Fruit fly (Drosophila melanogaster) whole organism, embryonic: Measurements from ENCODE around the gene CG11839.
A peak's percentile ranks its signal among the peaks of the same experiment; 100 is the strongest.

ENCODE experiments used
- BEAF-32 ChIP-seq: fragments of 200-800 bp; sonication (Bioruptor generic); optimal IDR thresholded peaks from 3 replicates; lab custom pipeline; 2017; ENCODE audit warnings: missing biosample characterization, missing genetic modification characterization, mild to moderate bottlenecking, moderate library complexity, missing genetic modification reagents
- Bteb2 ChIP-seq: fragments of 200-800 bp; sonication (Bioruptor generic); optimal IDR thresholded peaks from 2 replicates; lab custom pipeline; 2016; ENCODE audit warnings: missing biosample characterization, missing genetic modification characterization
- CG12659 ChIP-seq: fragments of 200-800 bp; sonication (Bioruptor generic); optimal IDR thresholded peaks from 3 replicates; lab custom pipeline; 2017; ENCODE audit warnings: mild to moderate bottlenecking, missing biosample characterization, missing genetic modification reagents, missing genetic modification characterization
- CG13624 ChIP-seq: fragments of 200-800 bp; sonication (Bioruptor generic); optimal IDR thresholded peaks from 2 replicates; lab custom pipeline; 2016; ENCODE audit warnings: missing biosample characterization, missing genetic modification characterization
- CG13894 ChIP-seq: fragments of 200-800 bp; sonication (Bioruptor generic); optimal IDR thresholded peaks from 3 replicates; lab custom pipeline; 2018; ENCODE audit warnings: missing biosample characterization, mild to moderate bottlenecking, missing genetic modification characterization, moderate library complexity
- CG15011 ChIP-seq: fragments of 200-800 bp; sonication (Bioruptor generic); optimal IDR thresholded peaks from 3 replicates; lab custom pipeline; 2018; ENCODE audit warnings: missing biosample characterization, mild to moderate bottlenecking, missing genetic modification characterization
- CG1647 ChIP-seq: fragments of 200-800 bp; sonication (Bioruptor generic); optimal IDR thresholded peaks from 3 replicates; lab custom pipeline; 2016; ENCODE audit warnings: missing biosample characterization, missing genetic modification characterization
- CG17385 ChIP-seq: fragments of 200-800 bp; sonication (Bioruptor generic); optimal IDR thresholded peaks from 3 replicates; lab custom pipeline; 2018; ENCODE audit warnings: missing biosample characterization, mild to moderate bottlenecking, missing genetic modification characterization
- CG2678 ChIP-seq: fragments of 200-800 bp; sonication (Bioruptor generic); optimal IDR thresholded peaks from 3 replicates; lab custom pipeline; 2019; ENCODE audit warnings: missing biosample characterization, mild to moderate bottlenecking, missing genetic modification characterization, moderate library complexity
- CG31365 ChIP-seq: fragments of 200-800 bp; sonication (Bioruptor generic); optimal IDR thresholded peaks from 2 replicates; lab custom pipeline; 2018; ENCODE audit warnings: missing biosample characterization, mild to moderate bottlenecking, missing genetic modification characterization
- CG3163 ChIP-seq: fragments of 200-800 bp; sonication (Bioruptor generic); optimal IDR thresholded peaks from 3 replicates; lab custom pipeline; 2016; ENCODE audit warnings: missing biosample characterization, missing genetic modification characterization
- CG32767 ChIP-seq: fragments of 200-800 bp; sonication (Bioruptor generic); IDR thresholded peaks from 2 replicates; pipeline ENCODE4 v1.3.6; 2022; ENCODE audit warnings: missing biosample characterization, missing genetic modification characterization
- CG34422 ChIP-seq: fragments of 200-800 bp; sonication (Bioruptor generic); IDR thresholded peaks from 3 replicates; pipeline ENCODE4 v1.3.6; 2022; ENCODE audit warnings: missing biosample characterization, missing genetic modification characterization
- CG42726 ChIP-seq: fragments of 200-800 bp; sonication (Bioruptor generic); IDR thresholded peaks from 2 replicates; pipeline ENCODE4 v1.3.6; 2022; ENCODE audit warnings: missing biosample characterization, missing genetic modification characterization; ENCODE audit not compliant: partially characterized antibody
- CG4617 ChIP-seq: fragments of 200-800 bp; sonication (Bioruptor generic); optimal IDR thresholded peaks from 3 replicates; lab custom pipeline; 2016; ENCODE audit warnings: missing biosample characterization, missing genetic modification characterization, borderline replicate concordance
- CG4820 ChIP-seq: fragments of 200-800 bp; sonication (Bioruptor generic); optimal IDR thresholded peaks from 3 replicates; lab custom pipeline; 2016; ENCODE audit warnings: missing biosample characterization, missing genetic modification characterization
- CG5245 ChIP-seq: fragments of 200-800 bp; sonication (Bioruptor generic); optimal IDR thresholded peaks from 3 replicates; lab custom pipeline; 2016; ENCODE audit warnings: missing biosample characterization, missing genetic modification characterization
- CG8281 ChIP-seq: fragments of 200-800 bp; sonication (Bioruptor generic); optimal IDR thresholded peaks from 2 replicates; lab custom pipeline; 2018; ENCODE audit warnings: missing biosample characterization, mild to moderate bottlenecking, missing genetic modification characterization, moderate library complexity
- D19A ChIP-seq: fragments of 200-800 bp; optimal IDR thresholded peaks from 3 replicates; lab custom pipeline; 2019; ENCODE audit warnings: missing biosample characterization, mild to moderate bottlenecking, missing genetic modification characterization, moderate library complexity
- E2f1 ChIP-seq: fragments of 200-800 bp; sonication (Bioruptor generic); IDR thresholded peaks from 2 replicates; pipeline ENCODE4 v1.3.6; 2022; ENCODE audit warnings: missing biosample characterization, missing genetic modification characterization
- ERR ChIP-seq: fragments of 200-800 bp; sonication (Bioruptor generic); optimal IDR thresholded peaks from 2 replicates; lab custom pipeline; 2016; ENCODE audit warnings: missing biosample characterization, missing genetic modification characterization
- GATAe ChIP-seq: fragments of 200-800 bp; sonication (Bioruptor generic); conservative IDR thresholded peaks from 2 replicates; pipeline ENCODE4 v1.3.6; 2022; ENCODE audit warnings: missing biosample characterization, missing genetic modification characterization
- Hr78 ChIP-seq, 2 experiments: fragments of 200-800 bp in 1 of 2; fragments of >200 bp in 1 of 2; sonication (Bioruptor generic) in 1 of 2; optimal IDR thresholded peaks; 2 replicates each; lab custom pipeline; 2017 to 2019; ENCODE audit warnings: missing biosample characterization in 2 of 2, missing genetic modification characterization in 2 of 2, mild to moderate bottlenecking in 1 of 2, moderate library complexity in 1 of 2
- Lhr ChIP-seq: fragments of 200-800 bp; sonication (Bioruptor generic); optimal IDR thresholded peaks from 3 replicates; lab custom pipeline; 2017; ENCODE audit warnings: mild to moderate bottlenecking, missing biosample characterization, missing genetic modification reagents, missing genetic modification characterization
- MTF-1 ChIP-seq: fragments of 200-800 bp; sonication (Bioruptor generic); optimal IDR thresholded peaks from 2 replicates; lab custom pipeline; 2018; ENCODE audit warnings: missing biosample characterization, mild to moderate bottlenecking, missing genetic modification characterization, borderline replicate concordance
- Nf-YB ChIP-seq: fragments of 200-800 bp; sonication (Bioruptor generic); optimal IDR thresholded peaks from 3 replicates; lab custom pipeline; 2019; ENCODE audit warnings: missing biosample characterization, mild to moderate bottlenecking, missing genetic modification characterization, moderate library complexity
- Opbp ChIP-seq: fragments of 200-800 bp; sonication (Bioruptor generic); IDR thresholded peaks from 3 replicates; pipeline ENCODE4 v1.3.6; 2022; ENCODE audit warnings: missing biosample characterization, missing genetic modification characterization; ENCODE audit not compliant: partially characterized antibody
- Usf ChIP-seq: fragments of 200-800 bp; sonication (Bioruptor generic); optimal IDR thresholded peaks from 2 replicates; lab custom pipeline; 2017; ENCODE audit warnings: missing genotype, missing biosample characterization, missing genetic modification characterization
- Vsx1 ChIP-seq: fragments of 200-800 bp; sonication (Bioruptor generic); optimal IDR thresholded peaks from 2 replicates; lab custom pipeline; 2017; ENCODE audit warnings: missing biosample characterization, mild to moderate bottlenecking, missing genetic modification characterization, missing genetic modification reagents
- aop ChIP-seq: fragments of 200-800 bp; sonication (Bioruptor generic); IDR thresholded peaks from 2 replicates; pipeline ENCODE4 v1.3.6; 2022; ENCODE audit warnings: missing biosample characterization, missing genetic modification characterization
- bcd ChIP-seq: fragments of 200-800 bp; sonication (Bioruptor generic); optimal IDR thresholded peaks from 2 replicates; lab custom pipeline; 2017; ENCODE audit warnings: missing biosample characterization, mild to moderate bottlenecking, missing genetic modification characterization
- bsh ChIP-seq, 2 experiments: fragments of 200-800 bp; sonication (Bioruptor generic); optimal IDR thresholded peaks; 2 replicates each; lab custom pipeline; 2017 to 2018; ENCODE audit warnings: mild to moderate bottlenecking in 2 of 2, missing biosample characterization in 2 of 2, missing genetic modification characterization in 2 of 2, moderate library complexity in 1 of 2
- chinmo ChIP-seq: fragments of 200-800 bp; sonication (Bioruptor generic); IDR thresholded peaks from 4 replicates; pipeline ENCODE4 v1.3.6; 2022; ENCODE audit warnings: missing biosample characterization, missing genetic modification characterization; ENCODE audit not compliant: partially characterized antibody
- chm ChIP-seq: fragments of 200-800 bp; sonication (Bioruptor generic); IDR thresholded peaks from 2 replicates; pipeline ENCODE4 v1.3.6; 2022; ENCODE audit warnings: missing biosample characterization, missing genetic modification characterization
- da ChIP-seq: fragments of 200-800 bp; sonication (Bioruptor generic); optimal IDR thresholded peaks from 2 replicates; lab custom pipeline; 2016; ENCODE audit warnings: missing biosample characterization, missing genetic modification characterization
- eve ChIP-seq, 2 experiments: fragments of >200 bp; optimal IDR thresholded peaks; 2 replicates each; lab custom pipeline; 2017; ENCODE audit warnings: missing biosample characterization in 2 of 2, missing genetic modification characterization in 2 of 2
- fru ChIP-seq: fragments of >200 bp; optimal IDR thresholded peaks from 2 replicates; lab custom pipeline; 2017
- insv ChIP-seq, 2 experiments: fragments of 200-800 bp; sonication (Bioruptor generic); optimal IDR thresholded peaks; 3 replicates each; lab custom pipeline; 2016 to 2018; ENCODE audit warnings: missing biosample characterization in 2 of 2, missing genetic modification characterization in 2 of 2
- mam ChIP-seq: fragments of 200-800 bp; sonication (Bioruptor generic); optimal IDR thresholded peaks from 3 replicates; lab custom pipeline; 2016; ENCODE audit warnings: missing biosample characterization, missing genetic modification characterization
- mld ChIP-seq: fragments of 200-800 bp; sonication (Bioruptor generic); IDR thresholded peaks from 3 replicates; pipeline ENCODE4 v1.3.6; 2022; ENCODE audit warnings: missing biosample characterization, missing genetic modification characterization; ENCODE audit not compliant: partially characterized antibody
- org-1 ChIP-seq: fragments of 200-800 bp; sonication (Bioruptor generic); optimal IDR thresholded peaks from 2 replicates; lab custom pipeline; 2017; ENCODE audit warnings: missing biosample characterization, missing genetic modification characterization
- p53 ChIP-seq: fragments of 200-800 bp; sonication (Bioruptor generic); optimal IDR thresholded peaks from 2 replicates; lab custom pipeline; 2016; ENCODE audit warnings: missing biosample characterization, missing genetic modification characterization
- pita ChIP-seq: fragments of 200-800 bp; sonication (Bioruptor generic); optimal IDR thresholded peaks from 2 replicates; lab custom pipeline; 2017; ENCODE audit warnings: missing biosample characterization, mild to moderate bottlenecking, missing genetic modification characterization
- scrt ChIP-seq: fragments of 200-800 bp; sonication (Bioruptor generic); optimal IDR thresholded peaks from 2 replicates; lab custom pipeline; 2018; ENCODE audit warnings: missing biosample characterization, mild to moderate bottlenecking, missing genetic modification characterization, moderate library complexity
- sug ChIP-seq: fragments of 200-800 bp; optimal IDR thresholded peaks from 2 replicates; lab custom pipeline; 2019; ENCODE audit warnings: missing biosample characterization, mild to moderate bottlenecking, missing genetic modification characterization, moderate library complexity
- tgo ChIP-seq: fragments of 200-800 bp; sonication (Bioruptor generic); IDR thresholded peaks from 3 replicates; pipeline ENCODE4 v1.3.6; 2022; ENCODE audit warnings: missing biosample characterization, missing genetic modification characterization
- ttk ChIP-seq: fragments of 200-800 bp; sonication (Bioruptor generic); IDR thresholded peaks from 2 replicates; pipeline ENCODE4 v2.1.2; 2022; ENCODE audit warnings: missing biosample characterization, missing genetic modification characterization
- tup ChIP-seq: fragments of 200-800 bp; sonication (Bioruptor generic); optimal IDR thresholded peaks from 2 replicates; lab custom pipeline; 2016; ENCODE audit warnings: missing biosample characterization, mild to moderate bottlenecking, missing genetic modification characterization, moderate library complexity
- twi ChIP-seq: fragments of 200-800 bp; optimal IDR thresholded peaks from 2 replicates; lab custom pipeline; 2019; ENCODE audit warnings: missing biosample characterization, mild to moderate bottlenecking, missing genetic modification characterization, moderate library complexity
- unc-4 ChIP-seq: fragments of 200-800 bp; sonication (Bioruptor generic); IDR thresholded peaks from 2 replicates; pipeline ENCODE4 v1.3.6; 2022; ENCODE audit warnings: missing biosample characterization, missing genetic modification characterization; ENCODE audit not compliant: partially characterized antibody

The CG11839 gene

dm6 chr3R:25069569-25069968 lies at the start of gene CG11839, which contains the start of gene Stt3B (continued):
- TF ChIP-seq unc-4 (GFP tag; lab: Robert Waterston, UW): peak; percentile 97
- TF ChIP-seq BEAF-32 (GFP tag; lab: Kevin White, UChicago): peak; percentile 97
- peak; percentile 89; the same call in 1 of the 2 replicates for TF ChIP-seq CG42726
- TF ChIP-seq eve (GFP tag; optimal IDR thresholded peaks at IDR 0.05; lab: Kevin White, UChicago): no peak
- TF ChIP-seq CG5245 (GFP tag; lab: Kevin White, UChicago): peak; percentile 42
- TF ChIP-seq Hr78 (GFP tag; optimal IDR thresholded peaks at IDR 0.05; lab: Kevin White, UChicago): no peak
- peak; percentile 82 for TF ChIP-seq Opbp (GFP tag; lab: Robert Waterston, UW)
- TF ChIP-seq Lhr: no peak
- TF ChIP-seq E2f1 (GFP tag; lab: Robert Waterston, UW): peak; percentile 61; the same call in 1 of the 2 replicates
- peak; percentile 89 for TF ChIP-seq CG34422 (GFP tag; lab: Robert Waterston, UW)
- TF ChIP-seq CG31365 (tag; lab: Kevin White, UChicago): no peak
- TF ChIP-seq bcd (GFP tag; lab: Kevin White, UChicago): no peak
- TF ChIP-seq CG4820: peak; percentile 66
- TF ChIP-seq CG3163: peak; percentile 68
- no peak for TF ChIP-seq chm (GFP tag; lab: Robert Waterston, UW)
- TF ChIP-seq CG12659 (GFP tag; lab: Kevin White, UChicago): peak; percentile 85
- TF ChIP-seq aop (GFP tag; lab: Robert Waterston, UW): no peak
- TF ChIP-seq pita (GFP tag; lab: Kevin White, UChicago): no peak
- TF ChIP-seq bsh (GFP tag; optimal IDR thresholded peaks at IDR 0.05; lab: Kevin White, UChicago): no peak
- peak in 1 of 2 experiments; percentile 37 for TF ChIP-seq insv (GFP tag; optimal IDR thresholded peaks at IDR 0.05; lab: Kevin White, UChicago)
- TF ChIP-seq CG1647 (GFP tag; lab: Kevin White, UChicago): peak; percentile 76
- TF ChIP-seq Bteb2 (GFP tag; lab: Kevin White, UChicago): peak; percentile 70
- TF ChIP-seq CG4617 (GFP tag; lab: Kevin White, UChicago): peak; percentile 94
- no peak for TF ChIP-seq D19A (tag; lab: Kevin White, UChicago)
- no peak for TF ChIP-seq CG17385 (GFP tag; lab: Kevin White, UChicago)
- TF ChIP-seq CG13894: no peak
- TF ChIP-seq CG15011 (GFP tag; lab: Kevin White, UChicago): no peak
- TF ChIP-seq fru (lab: Kevin White, UChicago): no peak
- TF ChIP-seq CG32767: no peak
- peak; percentile 81 for TF ChIP-seq sug (tag; lab: Kevin White, UChicago)
- TF ChIP-seq tgo: no peak; the same call in 1 of the 3 replicates
- peak; percentile 18 for TF ChIP-seq da (GFP tag; lab: Kevin White, UChicago)
- no peak for TF ChIP-seq Usf (GFP tag; lab: Kevin White, UChicago)
- no peak for TF ChIP-seq Vsx1 (GFP tag; lab: Kevin White, UChicago)
- TF ChIP-seq p53 (GFP tag; lab: Kevin White, UChicago): no peak
- 0 out of 2 replicates have a peak, but pooled peaks have one; percentile 6 for TF ChIP-seq ttk (GFP tag; lab: Robert Waterston, UW)
- no peak for TF ChIP-seq CG8281 (tag; lab: Kevin White, UChicago)
- peak; percentile 58; the same call in 1 of the 3 replicates for TF ChIP-seq mld (GFP tag; lab: Robert Waterston, UW)
- no peak for TF ChIP-seq CG2678 (tag; lab: Kevin White, UChicago)
- peak; percentile 86 for TF ChIP-seq mam (GFP tag; lab: Kevin White, UChicago)
- TF ChIP-seq tup (GFP tag; lab: Kevin White, UChicago): peak; percentile 19
- TF ChIP-seq MTF-1: no peak
- TF ChIP-seq chinmo (GFP tag; lab: Robert Waterston, UW): peak; percentile 64; the same call in 2 of the 4 replicates
- no peak for TF ChIP-seq org-1 (GFP tag; lab: Kevin White, UChicago)
- peak; percentile 57 for TF ChIP-seq twi
- peak; percentile 37 for TF ChIP-seq Nf-YB
- TF ChIP-seq GATAe: no peak
- peak; percentile 59 for TF ChIP-seq ERR (GFP tag; lab: Kevin White, UChicago)
- no peak for TF ChIP-seq scrt (GFP tag; lab: Kevin White, UChicago)
- TF ChIP-seq CG13624 (GFP tag; lab: Kevin White, UChicago): peak; percentile 84
